Fruit fly (Drosophila melanogaster): ENCODE results near the gene beat-Vb.

beat-Vb gene

dm6 chr3R:12960929-12961855 is 45.3 kb downstream of the beat-Vb start, which contains the start of gene Spc25 (continued):
- TF ChIP-seq CG11504 (tag; optimal IDR thresholded peaks at IDR 0.05) (peak; percentile 26), CG10979 (tag; optimal IDR thresholded peaks at IDR 0.05) (no peak), CG17612 (GFP tag; IDR thresholded peaks at IDR 0.05) (peak; percentile 25; the same call in 1 of the 2 replicates), CG18764 (GFP tag; optimal IDR thresholded peaks at IDR 0.05) (peak; percentile 35), ems (GFP tag; optimal IDR thresholded peaks at IDR 0.05) (peak; percentile 15), lola (GFP tag; optimal IDR thresholded peaks at IDR 0.05) (no peak), BEAF-32 (GFP tag; optimal IDR thresholded peaks at IDR 0.05) (peak; percentile 91), MESR4 (GFP tag; optimal IDR thresholded peaks at IDR 0.05) (peak; percentile 36), chif (GFP tag; optimal IDR thresholded peaks at IDR 0.05) (peak in 1 of 2 experiments; percentile 56), Sry-δ (GFP tag; optimal IDR thresholded peaks at IDR 0.05) (peak; percentile 100), en (GFP tag; optimal IDR thresholded peaks at IDR 0.05) (no peak), sc (optimal IDR thresholded peaks at IDR 0.05) (no peak), sc (GFP tag; optimal IDR thresholded peaks at IDR 0.05) (no peak), mam (GFP tag; optimal IDR thresholded peaks at IDR 0.05) (peak; percentile 79), vvl (GFP tag; IDR thresholded peaks at IDR 0.05) (peak; percentile 67), amos (GFP tag; IDR thresholded peaks at IDR 0.05; ENCODE audit: partially characterized antibody) (peak; percentile 96), dmrt11E (tag; optimal IDR thresholded peaks at IDR 0.05) (peak; percentile 12), CG15269 (tag; optimal IDR thresholded peaks at IDR 0.05) (peak; percentile 17), Xbp1 (GFP tag; optimal IDR thresholded peaks at IDR 0.05) (peak; percentile 68), ftz-f1 (GFP tag; optimal IDR thresholded peaks at IDR 0.05) (no peak), pho (GFP tag; optimal IDR thresholded peaks at IDR 0.05) (peak; percentile 65), CG12155 (GFP tag; optimal IDR thresholded peaks at IDR 0.05) (peak; percentile 47), ci (GFP tag; IDR thresholded peaks at IDR 0.05) (peak; percentile 27; the same call in 1 of the 3 replicates), CG11560 (tag; IDR thresholded peaks at IDR 0.05) (no peak), CG12071 (GFP tag; optimal IDR thresholded peaks at IDR 0.05) (peak; percentile 50), Hmr (GFP tag; optimal IDR thresholded peaks at IDR 0.05) (no peak), pnt (GFP tag; optimal IDR thresholded peaks at IDR 0.05) (peak; percentile 65), CG31441 (GFP tag; IDR thresholded peaks at IDR 0.05) (no peak), Dp (GFP tag; optimal IDR thresholded peaks at IDR 0.05) (peak; percentile 76), CG6765 (GFP tag; optimal IDR thresholded peaks at IDR 0.05) (no peak), fd3F (GFP tag; optimal IDR thresholded peaks at IDR 0.05) (peak; percentile 26), esg (GFP tag; conservative IDR thresholded peaks at IDR 0.05) (no peak), CG16863 (GFP tag; optimal IDR thresholded peaks at IDR 0.05) (peak; percentile 52), Taf1 (GFP tag; IDR thresholded peaks at IDR 0.05) (no peak), dimm (GFP tag; IDR thresholded peaks at IDR 0.05) (no peak), al (GFP tag; IDR thresholded peaks at IDR 0.05) (peak; percentile 46; the same call in 1 of the 2 replicates), run (tag; optimal IDR thresholded peaks at IDR 0.05) (no peak), Mad (GFP tag; optimal IDR thresholded peaks at IDR 0.05) (peak; percentile 46), Rfx (GFP tag; IDR thresholded peaks at IDR 0.05) (peak; percentile 75; the same call in 1 of the 2 replicates), CG8290 (GFP tag; optimal IDR thresholded peaks at IDR 0.05) (peak; percentile 70), CG8290 (tag; optimal IDR thresholded peaks at IDR 0.05) (peak in 1 of 2 experiments; percentile 37), so (GFP tag; IDR thresholded peaks at IDR 0.05) (no peak), sna (GFP tag; IDR thresholded peaks at IDR 0.05; ENCODE audit: partially characterized antibody) (peak; percentile 92), CG1603 (tag; optimal IDR thresholded peaks at IDR 0.05) (peak; percentile 72), Dad (GFP tag; optimal IDR thresholded peaks at IDR 0.05) (peak; percentile 73), PHDP (tag; optimal IDR thresholded peaks at IDR 0.05) (peak; percentile 55), HLH4C (GFP tag; IDR thresholded peaks at IDR 0.05; ENCODE audit: partially characterized antibody) (peak; percentile 88), CG2199 (GFP tag; IDR thresholded peaks at IDR 0.05) (peak; percentile 60; the same call in 1 of the 3 replicates), Med (GFP tag) (peak; percentile 94)

Measured in whole organism, embryonic.